Worm (Caenorhabditis elegans) whole organism, L2 larva: ENCODE data around the gene grl-14.

ENCODE experiments used
- R02D3.7 ChIP-seq: fragments of 150-350 bp; optimal IDR thresholded peaks from 2 replicates; lab custom pipeline; 2014; ENCODE audit warnings: missing biosample characterization, missing genetic modification characterization
- ZK546.5 ChIP-seq: sonication (generic microtip); optimal IDR thresholded peaks from 2 replicates; lab custom pipeline; 2017; ENCODE audit warnings: missing biosample characterization, missing genetic modification characterization
- alr-1 ChIP-seq: fragments of 150-350 bp; optimal IDR thresholded peaks from 2 replicates; lab custom pipeline; 2014; ENCODE audit warnings: missing biosample characterization, missing genetic modification characterization
- aly-2 ChIP-seq: fragments of 150-350 bp; optimal IDR thresholded peaks from 2 replicates; lab custom pipeline; 2014; ENCODE audit warnings: missing biosample characterization, missing genetic modification characterization
- crh-2 ChIP-seq: sonication (generic microtip); optimal IDR thresholded peaks from 2 replicates; lab custom pipeline; 2017; ENCODE audit warnings: missing biosample characterization, missing genetic modification characterization
- egl-27 ChIP-seq: sonication (generic microtip); optimal IDR thresholded peaks from 3 replicates; lab custom pipeline; 2017; ENCODE audit warnings: missing biosample characterization, missing genetic modification reagents, missing genetic modification characterization
- elt-3 ChIP-seq: sonication (generic microtip); optimal IDR thresholded peaks from 2 replicates; lab custom pipeline; 2017; ENCODE audit warnings: missing biosample characterization, missing genetic modification characterization
- lin-13 ChIP-seq: fragments of 150-350 bp; optimal IDR thresholded peaks from 2 replicates; lab custom pipeline; 2014; ENCODE audit warnings: missing biosample characterization, missing genetic modification reagents, missing genetic modification characterization
- lsy-2 ChIP-seq, 2 experiments: fragments of 150-350 bp in 1 of 2; sonication (generic microtip) in 1 of 2; optimal IDR thresholded peaks; 2 replicates each; lab custom pipeline; 2014 to 2017; ENCODE audit warnings: missing biosample characterization in 2 of 2, missing genetic modification characterization in 2 of 2
- nhr-10 ChIP-seq: sonication (generic microtip); optimal IDR thresholded peaks from 2 replicates; lab custom pipeline; 2017; ENCODE audit warnings: missing biosample characterization, missing genetic modification characterization
- nhr-12 ChIP-seq: fragments of 150-350 bp; optimal IDR thresholded peaks from 2 replicates; lab custom pipeline; 2014; ENCODE audit warnings: missing biosample characterization, missing genetic modification characterization
- nhr-21 ChIP-seq: fragments of 150-350 bp; optimal IDR thresholded peaks from 2 replicates; lab custom pipeline; 2014; ENCODE audit warnings: missing biosample characterization, missing genetic modification characterization
- nhr-25 ChIP-seq: fragments of 150-350 bp; sonication (generic microtip); optimal IDR thresholded peaks from 3 replicates; lab custom pipeline; 2014; ENCODE audit warnings: missing biosample characterization, missing genetic modification characterization
- ztf-11 ChIP-seq: sonication (generic microtip); optimal IDR thresholded peaks from 2 replicates; lab custom pipeline; 2017; ENCODE audit warnings: missing biosample characterization, missing genetic modification characterization

DNA sequence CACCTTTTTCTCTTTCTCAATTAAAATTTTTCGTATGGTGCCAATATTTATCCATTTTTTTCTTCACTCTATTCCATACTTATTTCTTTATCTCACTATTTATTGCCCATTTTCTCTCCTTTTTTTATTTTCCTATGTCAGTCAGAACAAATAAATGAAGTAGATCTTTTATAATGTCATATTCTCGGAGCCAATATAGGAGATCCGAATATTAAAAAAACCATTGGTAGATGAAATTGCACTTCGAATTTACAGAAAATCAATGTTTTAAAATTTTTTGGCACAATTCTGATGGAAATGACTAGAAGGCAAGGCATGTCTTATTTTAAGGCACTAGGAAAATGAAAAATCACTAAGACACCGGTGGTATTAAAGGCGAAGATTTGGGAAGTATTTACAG is 34.7 kb upstream of the grl-14 start:
- no peak for TF ChIP-seq nhr-12 (tag; lab: Kevin White, UChicago)
- no peak for TF ChIP-seq elt-3
- TF ChIP-seq nhr-25 (tag; lab: Kevin White, UChicago) = no peak
- no peak for TF ChIP-seq R02D3.7 (tag; lab: Kevin White, UChicago)
- TF ChIP-seq ztf-11 (tag; lab: Kevin White, UChicago) = no peak
- no peak for TF ChIP-seq lin-13
- TF ChIP-seq nhr-21 (tag; lab: Kevin White, UChicago) = no peak
- TF ChIP-seq crh-2 = no peak
- no peak for TF ChIP-seq lsy-2 (tag; optimal IDR thresholded peaks at IDR 0.05; lab: Kevin White, UChicago)
- no peak for TF ChIP-seq nhr-10 (tag; lab: Kevin White, UChicago)
- no peak for TF ChIP-seq aly-2
- TF ChIP-seq egl-27 (tag; lab: Kevin White, UChicago) = no peak
- TF ChIP-seq alr-1 (tag; lab: Kevin White, UChicago) = no peak
- TF ChIP-seq ZK546.5 (tag; lab: Kevin White, UChicago) = no peak
